Worm (Caenorhabditis elegans) whole organism, L2 larva: ENCODE measurements around the gene F46E10.18.

Source experiments
- F13H6.1 ChIP-seq: sonication (generic microtip); optimal IDR thresholded peaks from 2 replicates; lab custom pipeline; 2016; ENCODE audit warnings: missing genetic modification characterization, missing compliant biosample characterization
- R02D3.7 ChIP-seq: fragments of 150-350 bp; optimal IDR thresholded peaks from 2 replicates; lab custom pipeline; 2014; ENCODE audit warnings: missing biosample characterization, missing genetic modification characterization
- ZK546.5 ChIP-seq: sonication (generic microtip); optimal IDR thresholded peaks from 2 replicates; lab custom pipeline; 2017; ENCODE audit warnings: missing biosample characterization, missing genetic modification characterization
- alr-1 ChIP-seq: fragments of 150-350 bp; optimal IDR thresholded peaks from 2 replicates; lab custom pipeline; 2014; ENCODE audit warnings: missing biosample characterization, missing genetic modification characterization
- ama-1 ChIP-seq: fragments of 150-350 bp; optimal IDR thresholded peaks from 2 replicates; lab custom pipeline; 2018; ENCODE audit warnings: inconsistent platforms
- crh-2 ChIP-seq: sonication (generic microtip); optimal IDR thresholded peaks from 2 replicates; lab custom pipeline; 2017; ENCODE audit warnings: missing biosample characterization, missing genetic modification characterization
- dmd-4 ChIP-seq: sonication (generic microtip); optimal IDR thresholded peaks from 2 replicates; lab custom pipeline; 2017; ENCODE audit warnings: missing biosample characterization, missing genetic modification characterization
- elt-1 ChIP-seq: fragments of 150-350 bp; optimal IDR thresholded peaks from 2 replicates; lab custom pipeline; 2014; ENCODE audit warnings: missing biosample characterization, missing genetic modification characterization
- elt-3 ChIP-seq: sonication (generic microtip); optimal IDR thresholded peaks from 2 replicates; lab custom pipeline; 2017; ENCODE audit warnings: missing biosample characterization, missing genetic modification characterization
- fos-1 ChIP-seq: fragments of 150-350 bp; optimal IDR thresholded peaks from 2 replicates; lab custom pipeline; 2014; ENCODE audit warnings: missing biosample characterization, missing genetic modification characterization
- gmeb-1 ChIP-seq: fragments of 150-350 bp; optimal IDR thresholded peaks from 2 replicates; lab custom pipeline; 2014; ENCODE audit warnings: missing biosample characterization, missing genetic modification characterization
- lin-13 ChIP-seq: fragments of 150-350 bp; optimal IDR thresholded peaks from 2 replicates; lab custom pipeline; 2014; ENCODE audit warnings: missing biosample characterization, missing genetic modification reagents, missing genetic modification characterization
- lin-39 ChIP-seq: fragments of 150-350 bp; optimal IDR thresholded peaks from 2 replicates; lab custom pipeline; 2014; ENCODE audit warnings: missing biosample characterization, missing genetic modification reagents, missing genetic modification characterization
- lsy-2 ChIP-seq, 2 experiments: fragments of 150-350 bp in 1 of 2; sonication (generic microtip) in 1 of 2; optimal IDR thresholded peaks; 2 replicates each; lab custom pipeline; 2014 to 2017; ENCODE audit warnings: missing biosample characterization in 2 of 2, missing genetic modification characterization in 2 of 2
- mbf-1 ChIP-seq: sonication (generic microtip); optimal IDR thresholded peaks from 2 replicates; lab custom pipeline; 2017; ENCODE audit warnings: missing biosample characterization, missing genetic modification characterization
- mdl-1 ChIP-seq, 2 experiments: fragments of 150-350 bp in 1 of 2; sonication (generic microtip) in 1 of 2; optimal IDR thresholded peaks; 2 replicates each; lab custom pipeline; 2017; ENCODE audit warnings: missing biosample characterization in 2 of 2, missing genetic modification characterization in 2 of 2
- nhr-10 ChIP-seq: sonication (generic microtip); optimal IDR thresholded peaks from 2 replicates; lab custom pipeline; 2017; ENCODE audit warnings: missing biosample characterization, missing genetic modification characterization
- nhr-11 ChIP-seq: fragments of 150-350 bp; optimal IDR thresholded peaks from 2 replicates; lab custom pipeline; 2014; ENCODE audit warnings: missing biosample characterization, missing genetic modification characterization
- nhr-12 ChIP-seq: fragments of 150-350 bp; optimal IDR thresholded peaks from 2 replicates; lab custom pipeline; 2014; ENCODE audit warnings: missing biosample characterization, missing genetic modification characterization
- nhr-21 ChIP-seq: fragments of 150-350 bp; optimal IDR thresholded peaks from 2 replicates; lab custom pipeline; 2014; ENCODE audit warnings: missing biosample characterization, missing genetic modification characterization
- nhr-237 ChIP-seq: fragments of 150-350 bp; optimal IDR thresholded peaks from 2 replicates; lab custom pipeline; 2014; ENCODE audit warnings: missing biosample characterization, missing genetic modification characterization
- nhr-77 ChIP-seq: fragments of 150-350 bp; optimal IDR thresholded peaks from 2 replicates; lab custom pipeline; 2014; ENCODE audit warnings: missing biosample characterization, missing genetic modification characterization
- sem-4 ChIP-seq: fragments of 150-350 bp; optimal IDR thresholded peaks from 2 replicates; lab custom pipeline; 2014; ENCODE audit warnings: missing biosample characterization, missing genetic modification reagents, missing genetic modification characterization
- skn-1 ChIP-seq: sonication (generic microtip); optimal IDR thresholded peaks from 2 replicates; lab custom pipeline; 2017; ENCODE audit warnings: missing biosample characterization, missing genetic modification characterization
- sma-3 ChIP-seq: sonication (generic microtip); optimal IDR thresholded peaks from 2 replicates; lab custom pipeline; 2016; ENCODE audit warnings: missing genetic modification reagents, missing genetic modification characterization, missing compliant biosample characterization
- sma-9 ChIP-seq, 2 experiments: fragments of 150-350 bp in 1 of 2; sonication (generic microtip) in 1 of 2; optimal IDR thresholded peaks; 2 replicates each; lab custom pipeline; 2014 to 2016; ENCODE audit warnings: missing genetic modification characterization in 2 of 2, mild to moderate bottlenecking in 1 of 2, missing biosample characterization in 1 of 2, missing compliant biosample characterization in 1 of 2, missing genetic modification reagents in 1 of 2, moderate library complexity in 1 of 2
- snpc-4 ChIP-seq: fragments of 150-350 bp; optimal IDR thresholded peaks from 2 replicates; lab custom pipeline; 2014; ENCODE audit warnings: missing biosample characterization, missing genetic modification characterization
- unc-55 ChIP-seq: fragments of 150-350 bp; sonication (generic microtip); optimal IDR thresholded peaks from 3 replicates; lab custom pipeline; 2014; ENCODE audit warnings: missing biosample characterization, missing genetic modification reagents, missing genetic modification characterization
- unc-62 ChIP-seq: fragments of 150-350 bp; optimal IDR thresholded peaks from 2 replicates; lab custom pipeline; 2014; ENCODE audit warnings: missing biosample characterization, missing genetic modification reagents, missing genetic modification characterization
- ztf-1 ChIP-seq: fragments of 200-800 bp; sonication (Bioruptor generic); conservative IDR thresholded peaks from 2 replicates; pipeline ENCODE4 v1.3.6; 2022; ENCODE audit warnings: missing genetic modification characterization, missing compliant biosample characterization
- ztf-11 ChIP-seq: sonication (generic microtip); optimal IDR thresholded peaks from 2 replicates; lab custom pipeline; 2017; ENCODE audit warnings: missing biosample characterization, missing genetic modification characterization
- ztf-4 ChIP-seq: fragments of 150-350 bp; optimal IDR thresholded peaks from 2 replicates; lab custom pipeline; 2014; ENCODE audit warnings: missing biosample characterization, missing genetic modification characterization

The F46E10.18 gene

DNA sequence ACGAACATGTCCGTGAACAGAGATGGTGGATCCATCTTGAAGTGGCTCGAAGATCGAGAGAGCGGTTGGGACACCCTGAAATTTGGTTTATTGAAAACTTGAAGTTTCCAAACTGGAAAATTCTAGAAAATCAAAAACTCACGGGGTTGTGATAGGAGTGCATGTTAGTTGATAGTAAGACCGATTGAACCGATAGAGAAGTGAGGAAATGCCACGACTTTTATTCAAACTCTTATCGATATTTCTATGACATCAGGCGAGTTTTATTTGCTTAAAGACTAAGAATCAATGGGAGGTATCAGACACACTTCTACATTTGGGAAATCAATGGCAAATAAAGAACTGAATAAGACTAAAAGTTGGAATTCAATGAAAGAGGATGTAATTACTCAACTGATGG is 32.0 kb upstream of the F46E10.18 start, which contains the start of gene lec-10:
Gene lec-10, minus strand, starts transcription at position 272 of the 400 bp plus-strand sequence.
- TF ChIP-seq mdl-1 (tag; optimal IDR thresholded peaks at IDR 0.05; lab: Kevin White, UChicago) (no peak), fos-1 (tag; lab: Kevin White, UChicago) (peak; percentile 87), sma-9 (GFP tag; optimal IDR thresholded peaks at IDR 0.05; lab: Kevin White, UChicago) (peak; percentile 66), sma-9 (tag; optimal IDR thresholded peaks at IDR 0.05; lab: Kevin White, UChicago) (no peak), F13H6.1 (peak; percentile 1), gmeb-1 (tag; lab: Kevin White, UChicago) (peak; percentile 33), crh-2 (tag; lab: Kevin White, UChicago) (peak; percentile 55)

DNA sequence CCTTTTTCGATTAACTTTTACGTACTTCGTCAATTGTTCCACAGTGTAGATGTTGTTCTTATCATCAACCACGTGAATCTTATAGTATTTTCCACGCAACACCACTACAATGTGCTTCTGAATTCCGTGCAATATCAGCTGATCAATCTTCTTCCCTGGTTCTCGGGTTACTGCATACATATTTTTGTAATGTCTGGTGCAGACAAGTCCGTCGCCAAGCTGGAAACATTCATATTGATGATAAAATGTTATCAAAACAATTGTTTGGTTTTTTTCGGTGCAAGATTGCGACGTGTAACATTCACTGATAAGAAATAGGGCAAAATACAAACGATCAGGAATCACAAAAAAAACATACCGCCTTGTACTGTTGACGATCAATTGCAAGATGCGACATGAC is 28.3 kb upstream of the F46E10.18 start:
- TF ChIP-seq nhr-237 (tag; lab: Kevin White, UChicago) (no peak), sem-4 (tag; lab: Kevin White, UChicago) (no peak), lsy-2 (tag; optimal IDR thresholded peaks at IDR 0.05; lab: Kevin White, UChicago) (no peak), mbf-1 (tag; lab: Kevin White, UChicago) (no peak), crh-2 (tag; lab: Kevin White, UChicago) (peak; percentile 60), ama-1 (lab: Kevin White, UChicago) (no peak), R02D3.7 (tag; lab: Kevin White, UChicago) (no peak), fos-1 (tag; lab: Kevin White, UChicago) (peak; percentile 47), sma-9 (GFP tag; optimal IDR thresholded peaks at IDR 0.05; lab: Kevin White, UChicago) (peak; percentile 39), sma-9 (tag; optimal IDR thresholded peaks at IDR 0.05; lab: Kevin White, UChicago) (no peak), dmd-4 (tag; lab: Kevin White, UChicago) (no peak), unc-55 (GFP tag; lab: Kevin White, UChicago) (no peak), lin-39 (no peak), nhr-21 (no peak), nhr-10 (no peak), ztf-1 (GFP tag; lab: Robert Waterston, UW) (no peak), skn-1 (tag; lab: Kevin White, UChicago) (no peak), sma-3 (no peak)

DNA sequence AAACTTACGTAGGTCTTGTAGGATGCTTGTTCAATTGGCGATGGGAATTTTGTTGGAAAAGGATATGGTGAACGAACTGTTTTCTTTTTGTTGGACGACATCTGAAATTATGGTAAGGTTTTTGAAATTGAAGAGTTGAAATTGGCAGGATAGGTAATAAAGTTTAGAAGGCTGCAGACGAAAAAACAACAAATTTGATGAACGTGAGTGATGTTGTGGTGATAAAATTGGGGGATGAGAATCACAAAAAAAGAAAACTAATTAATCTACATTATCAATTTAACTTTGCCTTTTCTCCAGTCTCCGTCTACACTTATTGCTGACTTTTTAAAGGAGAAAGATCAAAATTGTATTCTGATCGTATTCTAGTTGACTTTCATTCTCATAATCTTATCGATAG is 27.0 kb upstream of the F46E10.18 start, which contains the start of gene cpt-6:
Gene cpt-6, minus strand, starts transcription at position 101 of the 400 bp plus-strand sequence.
- TF ChIP-seq unc-62 (no peak), nhr-11 (tag; lab: Kevin White, UChicago) (no peak), ztf-11 (tag; lab: Kevin White, UChicago) (no peak), lin-13 (GFP tag; lab: Kevin White, UChicago) (no peak), lsy-2 (tag; optimal IDR thresholded peaks at IDR 0.05; lab: Kevin White, UChicago) (no peak), alr-1 (tag; lab: Kevin White, UChicago) (no peak), ztf-1 (GFP tag; lab: Robert Waterston, UW) (no peak), lin-39 (no peak), nhr-12 (tag; lab: Kevin White, UChicago) (no peak)

DNA sequence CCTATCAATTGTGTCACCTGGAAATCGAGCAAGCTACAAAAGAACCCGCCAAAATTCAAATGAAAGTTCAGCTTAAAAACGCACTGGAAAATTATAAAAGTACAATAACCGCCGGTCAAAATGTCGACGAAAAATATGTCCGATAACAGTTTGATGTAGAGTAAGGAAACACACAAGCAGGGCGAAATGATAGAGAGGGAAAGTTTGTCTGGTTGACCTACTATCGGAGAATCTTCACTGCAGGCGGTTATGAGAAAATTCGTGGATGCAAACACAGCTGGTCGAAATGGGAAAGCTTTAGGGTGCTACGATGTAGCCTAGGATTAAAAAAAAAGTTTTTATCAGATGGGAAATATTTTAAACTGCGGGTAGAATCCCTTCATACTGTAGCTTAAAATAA is 25.5 kb upstream of the F46E10.18 start:
- TF ChIP-seq fos-1 (tag; lab: Kevin White, UChicago) (peak; percentile 18), snpc-4 (tag; lab: Kevin White, UChicago) (no peak), elt-3 (tag; lab: Kevin White, UChicago) (no peak), nhr-77 (tag; lab: Kevin White, UChicago) (no peak)
- TF ChIP-seq, all 48 proteins: peak for 1

DNA sequence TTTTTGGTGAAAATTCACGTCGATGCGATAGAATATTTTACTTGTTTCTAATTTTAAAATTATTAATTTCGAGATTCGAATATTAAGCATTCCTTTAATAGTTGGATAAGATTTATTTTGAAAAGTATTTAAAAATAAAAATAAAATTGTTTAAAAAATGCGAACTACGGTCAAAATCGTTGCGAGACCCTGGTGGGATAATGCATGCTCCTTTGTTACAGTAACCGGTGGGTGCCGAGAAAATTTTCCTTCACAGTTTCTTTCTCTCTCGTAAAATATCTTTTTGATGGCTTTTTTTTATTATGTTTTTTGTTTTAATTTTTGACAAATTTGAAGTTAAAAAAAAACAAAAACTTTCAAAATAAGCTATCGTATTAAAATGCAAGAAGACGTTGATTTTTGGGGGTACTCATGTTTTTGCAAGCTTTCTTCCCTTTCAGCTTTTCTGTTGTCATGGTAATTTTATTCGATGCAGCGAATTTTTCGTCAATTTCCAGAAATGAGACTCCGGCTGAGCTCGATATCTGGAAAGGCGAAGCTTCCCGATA is 24.1 kb upstream of the F46E10.18 start, which contains the start of gene dgtr-1:
Gene dgtr-1, plus strand, starts transcription at position 498 of the 548 bp plus-strand sequence.
- TF ChIP-seq elt-1 (no peak), sma-3 (no peak), ztf-1 (GFP tag; lab: Robert Waterston, UW) (no peak), lsy-2 (tag; optimal IDR thresholded peaks at IDR 0.05; lab: Kevin White, UChicago) (no peak), R02D3.7 (tag; lab: Kevin White, UChicago) (no peak), nhr-11 (tag; lab: Kevin White, UChicago) (no peak), gmeb-1 (tag; lab: Kevin White, UChicago) (no peak), lin-39 (no peak), nhr-12 (tag; lab: Kevin White, UChicago) (no peak), ztf-4 (no peak), ama-1 (lab: Kevin White, UChicago) (no peak), mbf-1 (tag; lab: Kevin White, UChicago) (no peak), nhr-10 (no peak), ZK546.5 (tag; lab: Kevin White, UChicago) (no peak)
- TF ChIP-seq, all 48 proteins: peak for 0
